Fruit fly (Drosophila melanogaster) S2 (cell line): ENCODE measurements around the gene LpR2.

Experiments
- CG8478 ChIP-seq: fragments of >200 bp; optimal IDR thresholded peaks from 2 replicates; lab custom pipeline; 2018
- CTCF ChIP-seq, 2 experiments: fragments of >200 bp; optimal IDR thresholded peaks; 2 replicates each; lab custom pipeline; 2018

dm6 chr3R:25694167-25694689 lies 46.0 kb downstream of the LpR2 start:
- no peak for TF ChIP-seq CG8478 (lab: Kevin White, UChicago)
- TF ChIP-seq CTCF (optimal IDR thresholded peaks at IDR 0.05; lab: Kevin White, UChicago): no peak
